Worm (Caenorhabditis elegans): ENCODE results near the gene F56A11.5.

F56A11.5 gene

ce11 chrIV:620324-620723, 49.7 kb upstream of the F56A11.5 start (continued):
- TF ChIP-seq F23B12.7 (tag; optimal IDR thresholded peaks at IDR 0.05; ENCODE audit: insufficient read depth), result peak; percentile 86
- no peak for TF ChIP-seq cebp-1 (GFP tag; IDR thresholded peaks at IDR 0.05)
- no peak for TF ChIP-seq cebp-1 (tag; optimal IDR thresholded peaks at IDR 0.05)
- no peak for TF ChIP-seq F39B2.1 (GFP tag; IDR thresholded peaks at IDR 0.05)
- no peak for TF ChIP-seq nhr-120 (GFP tag; IDR thresholded peaks at IDR 0.05)
- peak; percentile 80 for TF ChIP-seq lin-26 (GFP tag; IDR thresholded peaks at IDR 0.05)
- peak; percentile 39 for TF ChIP-seq ekl-4 (GFP tag; IDR thresholded peaks at IDR 0.05)
- TF ChIP-seq ztf-22 (GFP tag; optimal IDR thresholded peaks at IDR 0.05), result no peak
- no peak for TF ChIP-seq F57C9.4 (tag; optimal IDR thresholded peaks at IDR 0.05)
- no peak for TF ChIP-seq tlf-1 (GFP tag; optimal IDR thresholded peaks at IDR 0.05)
- TF ChIP-seq ceh-91 (GFP tag; IDR thresholded peaks at IDR 0.05), result no peak
- TF ChIP-seq snpc-4 (GFP tag; optimal IDR thresholded peaks at IDR 0.05), result peak; percentile 7
- peak in 2 of 4 experiments; percentile 35 to 59 for TF ChIP-seq snpc-4 (tag; optimal IDR thresholded peaks at IDR 0.05)
- TF ChIP-seq repo-1 (tag; optimal IDR thresholded peaks at IDR 0.05), result peak; percentile 55
- no peak for TF ChIP-seq efl-1 (GFP tag; optimal IDR thresholded peaks at IDR 0.05)
- no peak for TF ChIP-seq bed-1 (GFP tag; IDR thresholded peaks at IDR 0.05)
- TF ChIP-seq rec-8 (tag; optimal IDR thresholded peaks at IDR 0.05), result peak; percentile 30 to 47
- peak; percentile 42; the same call in 1 of the 2 replicates for TF ChIP-seq rcor-1 (GFP tag; IDR thresholded peaks at IDR 0.05)
- peak; percentile 27; the same call in 1 of the 2 replicates for TF ChIP-seq hmg-20 (GFP tag; IDR thresholded peaks at IDR 0.05)
- TF ChIP-seq ceh-58 (GFP tag; IDR thresholded peaks at IDR 0.05), result no peak
- TF ChIP-seq pha-4 (tag; optimal IDR thresholded peaks at IDR 0.05), result no peak
- no peak for TF ChIP-seq ztf-26 (tag; optimal IDR thresholded peaks at IDR 0.05)
- no peak for TF ChIP-seq egl-18 (GFP tag; IDR thresholded peaks at IDR 0.05)
- TF ChIP-seq F10E7.11 (tag; optimal IDR thresholded peaks at IDR 0.05), result no peak
- TF ChIP-seq ceh-79 (tag; optimal IDR thresholded peaks at IDR 0.05), result no peak
- peak; percentile 75 for TF ChIP-seq dox-1 (GFP tag; IDR thresholded peaks at IDR 0.05)
- no peak for TF ChIP-seq Y53G8AR.9 (GFP tag; conservative IDR thresholded peaks at IDR 0.05)
- peak; percentile 75; the same call in 1 of the 2 replicates for TF ChIP-seq egl-44 (GFP tag; IDR thresholded peaks at IDR 0.05)
- TF ChIP-seq cebp-2 (GFP tag; IDR thresholded peaks at IDR 0.05), result no peak
- no peak for TF ChIP-seq ztf-3 (GFP tag; optimal IDR thresholded peaks at IDR 0.05)
- peak; percentile 68; the same call in 1 of the 2 replicates for TF ChIP-seq ztf-25 (GFP tag; IDR thresholded peaks at IDR 0.05)
- TF ChIP-seq B0261.1 (tag; optimal IDR thresholded peaks at IDR 0.05), result peak; percentile 85
- no peak for TF ChIP-seq gei-17 (GFP tag; optimal IDR thresholded peaks at IDR 0.05)
- peak; percentile 67; the same call in 1 of the 2 replicates for TF ChIP-seq pbrm-1 (GFP tag; IDR thresholded peaks at IDR 0.05)
- TF ChIP-seq T26A5.8 (tag; optimal IDR thresholded peaks at IDR 0.05), result peak; percentile 12
- no peak for TF ChIP-seq bed-2 (GFP tag; IDR thresholded peaks at IDR 0.05)
- TF ChIP-seq unc-130 (GFP tag; optimal IDR thresholded peaks at IDR 0.05), result peak; percentile 33
- TF ChIP-seq lir-1 (GFP tag; conservative IDR thresholded peaks at IDR 0.05), result no peak
- peak; percentile 9 for TF ChIP-seq attf-5 (GFP tag; optimal IDR thresholded peaks at IDR 0.05)
- TF ChIP-seq B0336.3 (GFP tag; IDR thresholded peaks at IDR 0.05), result no peak
- peak; percentile 76; the same call in 1 of the 2 replicates for TF ChIP-seq nfyb-1 (GFP tag; IDR thresholded peaks at IDR 0.05)
- peak; percentile 13 for TF ChIP-seq K12H6.12 (tag; optimal IDR thresholded peaks at IDR 0.05)
- peak; percentile 48; the same call in 1 of the 2 replicates for TF ChIP-seq K11D2.4 (GFP tag; IDR thresholded peaks at IDR 0.05)
- no peak for TF ChIP-seq lsy-27 (tag; optimal IDR thresholded peaks at IDR 0.05; ENCODE audit: borderline replicate concordance, insufficient read depth)
- TF ChIP-seq lsl-1 (GFP tag; optimal IDR thresholded peaks at IDR 0.05), result peak; percentile 26
- TF ChIP-seq somi-1 (GFP tag; optimal IDR thresholded peaks at IDR 0.05), result no peak
- TF ChIP-seq fkh-3 (tag; optimal IDR thresholded peaks at IDR 0.05), result no peak
- peak; percentile 73 for TF ChIP-seq snpc-3.4 (tag; optimal IDR thresholded peaks at IDR 0.05)
- TF ChIP-seq lag-1 (GFP tag; IDR thresholded peaks at IDR 0.05), result no peak
